Fruit fly (Drosophila melanogaster) whole organism, prepupa: Measurements from ENCODE around the gene CG2841.
A peak's percentile ranks its signal among the peaks of the same experiment; 100 is the strongest.

Source experiments
- Blimp-1 ChIP-seq: fragments of 200-800 bp; sonication (Bioruptor generic); optimal IDR thresholded peaks from 3 replicates; lab custom pipeline; 2017; ENCODE audit warnings: missing biosample characterization, missing genetic modification characterization, mild to moderate bottlenecking, moderate library complexity, missing genetic modification reagents
- CG10669 ChIP-seq: fragments of 200-800 bp; sonication (Bioruptor generic); optimal IDR thresholded peaks from 3 replicates; lab custom pipeline; 2018; ENCODE audit warnings: missing biosample characterization, mild to moderate bottlenecking, missing genetic modification characterization, moderate library complexity
- CG11762 ChIP-seq: fragments of 200-800 bp; sonication (Bioruptor generic); optimal IDR thresholded peaks from 3 replicates; lab custom pipeline; 2016; ENCODE audit warnings: missing biosample characterization, missing genetic modification characterization; ENCODE audit not compliant: insufficient read depth
- CG11902 ChIP-seq: fragments of 200-800 bp; sonication (Bioruptor generic); optimal IDR thresholded peaks from 3 replicates; lab custom pipeline; 2016; ENCODE audit warnings: missing biosample characterization, missing genetic modification characterization
- CG15336 ChIP-seq: fragments of 200-800 bp; sonication (Bioruptor generic); IDR thresholded peaks from 2 replicates; pipeline ENCODE4 v1.3.6; 2022; ENCODE audit warnings: missing biosample characterization, missing genetic modification characterization
- CG1621 ChIP-seq: fragments of 200-800 bp; sonication (Bioruptor generic); optimal IDR thresholded peaks from 3 replicates; lab custom pipeline; 2018; ENCODE audit warnings: missing biosample characterization, mild to moderate bottlenecking, missing genetic modification characterization
- CG31627 ChIP-seq: fragments of 200-800 bp; sonication (Bioruptor generic); optimal IDR thresholded peaks from 3 replicates; lab custom pipeline; 2016; ENCODE audit warnings: missing biosample characterization, missing genetic modification characterization
- CG34406 ChIP-seq: fragments of 200-800 bp; sonication (Bioruptor generic); optimal IDR thresholded peaks from 3 replicates; lab custom pipeline; 2016; ENCODE audit warnings: missing biosample characterization, missing genetic modification characterization
- CG3919 ChIP-seq: fragments of 200-800 bp; sonication (Bioruptor generic); optimal IDR thresholded peaks from 3 replicates; lab custom pipeline; 2016; ENCODE audit warnings: missing biosample characterization, missing genetic modification characterization
- CG4318 ChIP-seq: fragments of 200-800 bp; sonication (Bioruptor generic); optimal IDR thresholded peaks from 3 replicates; lab custom pipeline; 2017; ENCODE audit warnings: missing biosample characterization, mild to moderate bottlenecking, missing genetic modification characterization
- CG6276 ChIP-seq: fragments of 200-800 bp; sonication (Bioruptor generic); optimal IDR thresholded peaks from 2 replicates; lab custom pipeline; 2017; ENCODE audit warnings: missing biosample characterization, mild to moderate bottlenecking, missing genetic modification characterization
- CG6792 ChIP-seq: fragments of 200-800 bp; sonication (Bioruptor generic); optimal IDR thresholded peaks from 3 replicates; lab custom pipeline; 2016; ENCODE audit warnings: missing biosample characterization, missing genetic modification characterization
- CG6854 ChIP-seq: fragments of 200-800 bp; sonication (Bioruptor generic); optimal IDR thresholded peaks from 2 replicates; lab custom pipeline; 2017; ENCODE audit warnings: missing biosample characterization, mild to moderate bottlenecking, missing genetic modification characterization
- CG7368 ChIP-seq: fragments of 200-800 bp; sonication (Bioruptor generic); optimal IDR thresholded peaks from 3 replicates; lab custom pipeline; 2016; ENCODE audit warnings: missing biosample characterization, missing genetic modification characterization
- CG8119 ChIP-seq: fragments of 200-800 bp; sonication (Bioruptor generic); IDR thresholded peaks from 3 replicates; pipeline ENCODE4 v1.3.6; 2022; ENCODE audit warnings: missing biosample characterization, missing genetic modification characterization
- CG8632 ChIP-seq: fragments of 200-800 bp; sonication (Bioruptor generic); optimal IDR thresholded peaks from 3 replicates; lab custom pipeline; 2016; ENCODE audit warnings: missing biosample characterization, missing genetic modification characterization
- Eip78C ChIP-seq: fragments of 200-800 bp; sonication (Bioruptor generic); peaks from one replicate; lab custom pipeline; 2016; ENCODE audit warnings: missing biosample characterization, missing genetic modification characterization
- Eip93F ChIP-seq: fragments of 200-800 bp; sonication (Bioruptor generic); optimal IDR thresholded peaks from 2 replicates; lab custom pipeline; 2016; ENCODE audit warnings: missing biosample characterization, mild to moderate bottlenecking, missing genetic modification characterization
- Ets21C ChIP-seq: fragments of 200-800 bp; sonication (Bioruptor generic); optimal IDR thresholded peaks from 3 replicates; lab custom pipeline; 2016; ENCODE audit warnings: missing biosample characterization, missing genetic modification characterization
- Ets96B ChIP-seq: fragments of 200-800 bp; optimal IDR thresholded peaks from 2 replicates; lab custom pipeline; 2019; ENCODE audit warnings: missing biosample characterization, mild to moderate bottlenecking, missing genetic modification characterization, moderate library complexity
- Gug ChIP-seq: fragments of 200-800 bp; sonication (Bioruptor generic); IDR thresholded peaks from 2 replicates; pipeline ENCODE4 v1.3.6; 2022; ENCODE audit warnings: missing biosample characterization, missing genetic modification characterization
- Hr39 ChIP-seq: fragments of 200-800 bp; sonication (Bioruptor generic); optimal IDR thresholded peaks from 2 replicates; lab custom pipeline; 2016; ENCODE audit warnings: missing biosample characterization, missing genetic modification characterization
- Hr4 ChIP-seq: fragments of 200-800 bp; sonication (Bioruptor generic); optimal IDR thresholded peaks from 3 replicates; lab custom pipeline; 2016; ENCODE audit warnings: missing biosample characterization, missing genetic modification characterization
- Lpt ChIP-seq: fragments of 200-800 bp; sonication (Bioruptor generic); optimal IDR thresholded peaks from 3 replicates; lab custom pipeline; 2016; ENCODE audit warnings: missing biosample characterization, missing genetic modification characterization
- Met ChIP-seq: fragments of 200-800 bp; sonication (Bioruptor generic); optimal IDR thresholded peaks from 3 replicates; lab custom pipeline; 2016; ENCODE audit warnings: missing biosample characterization, missing genetic modification characterization
- OdsH ChIP-seq: fragments of 200-800 bp; sonication (Bioruptor generic); optimal IDR thresholded peaks from 3 replicates; lab custom pipeline; 2016; ENCODE audit warnings: missing biosample characterization, missing genetic modification characterization
- Smox ChIP-seq: fragments of 200-800 bp; sonication (Bioruptor generic); optimal IDR thresholded peaks from 3 replicates; lab custom pipeline; 2016; ENCODE audit warnings: missing biosample characterization, missing genetic modification characterization
- Sox14 ChIP-seq: fragments of 200-800 bp; sonication (Bioruptor generic); optimal IDR thresholded peaks from 3 replicates; lab custom pipeline; 2016; ENCODE audit warnings: missing biosample characterization, missing genetic modification characterization
- Sox15 ChIP-seq: fragments of 200-800 bp; sonication (Bioruptor generic); optimal IDR thresholded peaks from 3 replicates; lab custom pipeline; 2016; ENCODE audit warnings: missing biosample characterization, missing genetic modification characterization
- acj6 ChIP-seq: fragments of 200-800 bp; sonication (Bioruptor generic); optimal IDR thresholded peaks from 3 replicates; lab custom pipeline; 2016; ENCODE audit warnings: missing biosample characterization, missing genetic modification characterization
- dac ChIP-seq: fragments of 200-800 bp; sonication (Bioruptor generic); optimal IDR thresholded peaks from 2 replicates; lab custom pipeline; 2017; ENCODE audit warnings: missing biosample characterization, mild to moderate bottlenecking, missing genetic modification characterization
- dsx ChIP-seq: fragments of 200-800 bp; optimal IDR thresholded peaks from 3 replicates; lab custom pipeline; 2019; ENCODE audit warnings: missing biosample characterization, mild to moderate bottlenecking, missing genetic modification characterization, moderate library complexity; ENCODE audit not compliant: poor library complexity, severe bottlenecking
- esn ChIP-seq: fragments of 200-800 bp; sonication (Bioruptor generic); optimal IDR thresholded peaks from 2 replicates; lab custom pipeline; 2016; ENCODE audit warnings: missing biosample characterization, mild to moderate bottlenecking, missing genetic modification characterization, moderate library complexity
- fd59A ChIP-seq: fragments of 200-800 bp; sonication (Bioruptor generic); optimal IDR thresholded peaks from 2 replicates; lab custom pipeline; 2017; ENCODE audit warnings: missing biosample characterization, mild to moderate bottlenecking, missing genetic modification characterization, missing genetic modification reagents
- fd85E ChIP-seq: fragments of 200-800 bp; sonication (Bioruptor generic); optimal IDR thresholded peaks from 3 replicates; lab custom pipeline; 2016; ENCODE audit warnings: missing biosample characterization, missing genetic modification characterization
- fkh ChIP-seq: fragments of 200-800 bp; sonication (Bioruptor generic); optimal IDR thresholded peaks from 3 replicates; lab custom pipeline; 2017; ENCODE audit warnings: missing biosample characterization, mild to moderate bottlenecking, missing genetic modification characterization, moderate library complexity
- lz ChIP-seq: fragments of 200-800 bp; sonication (Bioruptor generic); optimal IDR thresholded peaks from 3 replicates; lab custom pipeline; 2016; ENCODE audit warnings: missing biosample characterization, missing genetic modification characterization
- spab ChIP-seq: fragments of 200-800 bp; sonication (Bioruptor generic); optimal IDR thresholded peaks from 2 replicates; lab custom pipeline; 2017; ENCODE audit warnings: missing biosample characterization, mild to moderate bottlenecking, missing genetic modification characterization, missing genetic modification reagents
- ss ChIP-seq, 2 experiments: fragments of 200-800 bp; sonication (Bioruptor generic); optimal IDR thresholded peaks; 2 replicates in 1 of 2; 3 replicates in 1 of 2; lab custom pipeline; 2017 to 2018; ENCODE audit warnings: mild to moderate bottlenecking in 2 of 2, missing biosample characterization in 2 of 2, missing genetic modification characterization in 2 of 2, moderate library complexity in 1 of 2
- svp ChIP-seq: fragments of 200-800 bp; sonication (Bioruptor generic); peaks from one replicate; lab custom pipeline; 2016; ENCODE audit warnings: missing biosample characterization, missing genetic modification characterization
- topi ChIP-seq: fragments of 200-800 bp; sonication (Bioruptor generic); optimal IDR thresholded peaks from 3 replicates; lab custom pipeline; 2016; ENCODE audit warnings: missing biosample characterization, missing genetic modification characterization
- vri ChIP-seq: fragments of 200-800 bp; sonication (Bioruptor generic); optimal IDR thresholded peaks from 3 replicates; lab custom pipeline; 2016; ENCODE audit warnings: missing biosample characterization, mild to moderate bottlenecking, missing genetic modification characterization

CG2841 gene

dm6 chrX:2303771-2304513 is 62.2 kb downstream of the CG2841 start (continued):
- TF ChIP-seq svp (GFP tag; lab: Kevin White, UChicago) (peak; percentile 94), Hr39 (GFP tag; lab: Kevin White, UChicago) (peak; percentile 87), CG11902 (peak; percentile 74), CG8119 (GFP tag; lab: Robert Waterston, UW) (peak; percentile 90), fkh (GFP tag; lab: Kevin White, UChicago) (peak; percentile 86), lz (GFP tag; lab: Kevin White, UChicago) (peak; percentile 90), Hr4 (GFP tag; lab: Kevin White, UChicago) (peak; percentile 86), esn (GFP tag; lab: Kevin White, UChicago) (peak; percentile 92), CG4318 (GFP tag; lab: Kevin White, UChicago) (peak; percentile 71), Sox14 (peak; percentile 94)

- TF ChIP-seq Sox15 (GFP tag; lab: Kevin White, UChicago) (no peak), vri (GFP tag; lab: Kevin White, UChicago) (peak; percentile 81), CG8632 (GFP tag; lab: Kevin White, UChicago) (no peak), CG1621 (tag; lab: Kevin White, UChicago) (no peak), CG6276 (GFP tag; lab: Kevin White, UChicago) (no peak), Hr39 (GFP tag; lab: Kevin White, UChicago) (no peak), CG3919 (no peak)
Measured at dm6 chrX:2302875-2303274, 63.3 kb downstream of the CG2841 start.

dm6 chrX:2301613-2302522 is 64.3 kb downstream of the CG2841 start:
- no peak for TF ChIP-seq Blimp-1 (GFP tag; lab: Kevin White, UChicago)
- peak; percentile 73 for TF ChIP-seq Hr39 (GFP tag; lab: Kevin White, UChicago)
- TF ChIP-seq Eip93F: no peak
- TF ChIP-seq CG11902: peak; percentile 64
- TF ChIP-seq CG1621 (tag; lab: Kevin White, UChicago): peak; percentile 62
- peak; percentile 68 for TF ChIP-seq acj6 (GFP tag; lab: Kevin White, UChicago)
- peak; percentile 77 for TF ChIP-seq topi (GFP tag; lab: Kevin White, UChicago)
- peak; percentile 73 for TF ChIP-seq Smox (GFP tag; lab: Kevin White, UChicago)
- peak; percentile 66; the same call in 1 of the 2 replicates for TF ChIP-seq Gug
- TF ChIP-seq CG6792 (GFP tag; lab: Kevin White, UChicago): peak; percentile 75
- peak; percentile 91 for TF ChIP-seq Eip78C (GFP tag; lab: Kevin White, UChicago)
- TF ChIP-seq CG7368: peak; percentile 66
- TF ChIP-seq Sox14: peak; percentile 65
- peak; percentile 33 for TF ChIP-seq fkh (GFP tag; lab: Kevin White, UChicago)
- peak; percentile 83 for TF ChIP-seq CG15336
- peak; percentile 62 for TF ChIP-seq OdsH (GFP tag; lab: Kevin White, UChicago)
- TF ChIP-seq Met (GFP tag; lab: Kevin White, UChicago): peak; percentile 73
- TF ChIP-seq Lpt: peak; percentile 62
- peak; percentile 40 for TF ChIP-seq spab (GFP tag; lab: Kevin White, UChicago)
- TF ChIP-seq Ets96B (tag; lab: Kevin White, UChicago): peak; percentile 65
- peak in 1 of 2 experiments; percentile 15 for TF ChIP-seq ss (GFP tag; optimal IDR thresholded peaks at IDR 0.05; lab: Kevin White, UChicago)
- peak; percentile 80 for TF ChIP-seq CG8119 (GFP tag; lab: Robert Waterston, UW)
- TF ChIP-seq CG3919: peak; percentile 72
- peak; percentile 47 for TF ChIP-seq dac (GFP tag; lab: Kevin White, UChicago)
- TF ChIP-seq CG31627 (GFP tag; lab: Kevin White, UChicago): peak; percentile 75
- no peak for TF ChIP-seq CG6854
- peak; percentile 66 for TF ChIP-seq CG34406 (GFP tag; lab: Kevin White, UChicago)
- TF ChIP-seq CG8632 (GFP tag; lab: Kevin White, UChicago): peak; percentile 66
- TF ChIP-seq CG10669 (GFP tag; lab: Kevin White, UChicago): peak; percentile 64
- peak; percentile 57 for TF ChIP-seq CG11762 (GFP tag; lab: Kevin White, UChicago)
- TF ChIP-seq CG6276 (GFP tag; lab: Kevin White, UChicago): peak; percentile 75
- TF ChIP-seq dsx: peak; percentile 41
- TF ChIP-seq fd85E (GFP tag; lab: Kevin White, UChicago): no peak
- peak; percentile 58 for TF ChIP-seq Ets21C (GFP tag; lab: Kevin White, UChicago)
- peak; percentile 62 for TF ChIP-seq fd59A (GFP tag; lab: Kevin White, UChicago)
